Fruit fly (Drosophila melanogaster): ENCODE results near the gene CG11069.

The CG11069 gene

dm6 chr3R:24845952-24846848 is 48.3 kb upstream of the CG11069 start (continued):
- TF ChIP-seq CG7357 (GFP tag; IDR thresholded peaks at IDR 0.05) (no peak), CG32772 (GFP tag; IDR thresholded peaks at IDR 0.05) (0 out of 2 replicates have a peak, but pooled peaks have one; percentile 30)

dm6 chr3R:24850420-24850819 is 44.1 kb upstream of the CG11069 start, which contains the start of gene CG7006:
Gene CG7006, plus strand, starts transcription at chr3R:24850627.
- TF ChIP-seq dati (GFP tag; IDR thresholded peaks at IDR 0.05) (no peak), Lpt (GFP tag; optimal IDR thresholded peaks at IDR 0.05) (no peak), Ets65A (GFP tag) (peak; percentile 99), CG11085 (GFP tag; IDR thresholded peaks at IDR 0.05) (peak; percentile 66), CG12769 (tag; optimal IDR thresholded peaks at IDR 0.05) (peak; percentile 87), Xrp1 (GFP tag; IDR thresholded peaks at IDR 0.05) (peak; percentile 79), CG14710 (tag; optimal IDR thresholded peaks at IDR 0.05) (peak; percentile 61), row (GFP tag; IDR thresholded peaks at IDR 0.05) (peak; percentile 27; the same call in 1 of the 3 replicates), CrebB (tag; optimal IDR thresholded peaks at IDR 0.05) (peak; percentile 2), CG9932 (GFP tag; IDR thresholded peaks at IDR 0.05) (peak; percentile 96), E2f2 (GFP tag; IDR thresholded peaks at IDR 0.05) (peak; percentile 96), hth (optimal IDR thresholded peaks at IDR 0.05) (no peak), CG17361 (GFP tag; IDR thresholded peaks at IDR 0.05) (peak; percentile 60; the same call in 2 of the 3 replicates), CG9817 (tag; optimal IDR thresholded peaks at IDR 0.05) (peak; percentile 70), CG11723 (GFP tag; optimal IDR thresholded peaks at IDR 0.05) (no peak), CG3281 (GFP tag; optimal IDR thresholded peaks at IDR 0.05) (no peak), fd64A (GFP tag; optimal IDR thresholded peaks at IDR 0.05) (no peak), gfzf (GFP tag; optimal IDR thresholded peaks at IDR 0.05) (peak; percentile 41), CG9727 (GFP tag; optimal IDR thresholded peaks at IDR 0.05) (peak; percentile 10), sob (GFP tag; IDR thresholded peaks at IDR 0.05) (peak; percentile 95), CG11695 (GFP tag; IDR thresholded peaks at IDR 0.05) (no peak), H2.0 (GFP tag; IDR thresholded peaks at IDR 0.05) (peak; percentile 69), Sin3A (optimal IDR thresholded peaks at IDR 0.05) (peak; percentile 2), CG8924 (tag; optimal IDR thresholded peaks at IDR 0.05) (no peak), Hr3 (GFP tag; optimal IDR thresholded peaks at IDR 0.05) (peak; percentile 62), dysf (GFP tag; IDR thresholded peaks at IDR 0.05) (peak; percentile 51; the same call in 1 of the 3 replicates), CG43689 (GFP tag; IDR thresholded peaks at IDR 0.05) (no peak), CG11456 (GFP tag; IDR thresholded peaks at IDR 0.05) (peak; percentile 85), crc (GFP tag; optimal IDR thresholded peaks at IDR 0.05) (peak; percentile 5), slou (GFP tag; optimal IDR thresholded peaks at IDR 0.05) (peak; percentile 67), emc (GFP tag; optimal IDR thresholded peaks at IDR 0.05) (peak; percentile 23), PHDP (tag; optimal IDR thresholded peaks at IDR 0.05) (no peak), CG14014 (GFP tag; IDR thresholded peaks at IDR 0.05) (peak; percentile 67), Mes4 (GFP tag; optimal IDR thresholded peaks at IDR 0.05) (peak; percentile 35), lola (GFP tag; optimal IDR thresholded peaks at IDR 0.05) (no peak), croc (GFP tag; conservative IDR thresholded peaks at IDR 0.05) (no peak), sisA (GFP tag; IDR thresholded peaks at IDR 0.05) (peak; percentile 51; the same call in 1 of the 2 replicates), CG2129 (GFP tag; IDR thresholded peaks at IDR 0.05; ENCODE audit: partially characterized antibody) (0 out of 2 replicates have a peak, but pooled peaks have one; percentile 16), ranshi (GFP tag; IDR thresholded peaks at IDR 0.05) (peak; percentile 71), Elba2 (GFP tag; optimal IDR thresholded peaks at IDR 0.05) (peak; percentile 10), slbo (GFP tag; IDR thresholded peaks at IDR 0.05) (peak; percentile 92), CG15073 (GFP tag; optimal IDR thresholded peaks at IDR 0.05) (peak; percentile 13), Ets97D (GFP tag; optimal IDR thresholded peaks at IDR 0.05) (peak; percentile 90), stwl (tag; optimal IDR thresholded peaks at IDR 0.05) (peak; percentile 95), sna (GFP tag; IDR thresholded peaks at IDR 0.05; ENCODE audit: partially characterized antibody) (peak; percentile 58; the same call in 1 of the 2 replicates), hb (GFP tag; IDR thresholded peaks at IDR 0.05; ENCODE audit: partially characterized antibody) (peak; percentile 43; the same call in 1 of the 3 replicates)
